Fruit fly (Drosophila melanogaster) whole organism: ENCODE results near the gene CycG.

ENCODE experiments used
- Dll ChIP-seq: fragments of >200 bp; optimal IDR thresholded peaks from 2 replicates; lab custom pipeline; 2017
- pan ChIP-seq: fragments of >200 bp; optimal IDR thresholded peaks from 2 replicates; lab custom pipeline; 2017
- psq ChIP-seq: fragments of >200 bp; optimal IDR thresholded peaks from 2 replicates; lab custom pipeline; 2017

dm6 chr3R:31577351-31577750, 35.1 kb downstream of the CycG start:
- TF ChIP-seq psq (lab: Kevin White, UChicago) (no peak), pan (lab: Kevin White, UChicago) (no peak), Dll (lab: Kevin White, UChicago) (no peak)
